Fruit fly (Drosophila melanogaster): ENCODE data around the gene CG34248.

- no peak for TF ChIP-seq psq (optimal IDR thresholded peaks at IDR 0.05)
- TF ChIP-seq h (optimal IDR thresholded peaks at IDR 0.05): no peak
- no peak for TF ChIP-seq Sin3A (optimal IDR thresholded peaks at IDR 0.05)
- TF ChIP-seq insv (optimal IDR thresholded peaks at IDR 0.05): no peak
- no peak for TF ChIP-seq ttk (optimal IDR thresholded peaks at IDR 0.05)
- TF ChIP-seq Myc (optimal IDR thresholded peaks at IDR 0.05): no peak
Measured at dm6 chr3L:16257118-16257627, 13.5 kb downstream of the CG34248 start, which contains the start of gene CG13054.

Data from Kc167 (cell line).